Fruit fly (Drosophila melanogaster) whole organism, pupa: ENCODE results near the gene CG7950.
A peak's percentile ranks its signal among the peaks of the same experiment; 100 is the strongest.

Experiments
- CG10348 ChIP-seq: fragments of 200-800 bp; sonication (Bioruptor generic); IDR thresholded peaks from 2 replicates; pipeline ENCODE4 v1.3.6; 2022; ENCODE audit warnings: missing biosample characterization, missing genetic modification characterization
- CG12605 ChIP-seq: fragments of 200-800 bp; sonication (Bioruptor generic); IDR thresholded peaks from 2 replicates; pipeline ENCODE4 v1.3.6; 2022; ENCODE audit warnings: missing biosample characterization, missing genetic modification characterization
- CG13204 ChIP-seq: fragments of 200-800 bp; sonication (Bioruptor generic); optimal IDR thresholded peaks from 2 replicates; lab custom pipeline; 2018; ENCODE audit warnings: missing biosample characterization, mild to moderate bottlenecking, missing genetic modification characterization, moderate library complexity
- CG14655 ChIP-seq: fragments of 200-800 bp; sonication (Bioruptor generic); optimal IDR thresholded peaks from 3 replicates; lab custom pipeline; 2017; ENCODE audit warnings: mild to moderate bottlenecking, missing biosample characterization, missing genetic modification reagents, missing genetic modification characterization
- CG15710 ChIP-seq: fragments of 200-800 bp; sonication (Bioruptor generic); optimal IDR thresholded peaks from 2 replicates; lab custom pipeline; 2018; ENCODE audit warnings: missing biosample characterization, mild to moderate bottlenecking, missing genetic modification characterization, moderate library complexity
- CG17806 ChIP-seq: fragments of 200-800 bp; sonication (Bioruptor generic); optimal IDR thresholded peaks from 2 replicates; lab custom pipeline; 2018; ENCODE audit warnings: missing biosample characterization, mild to moderate bottlenecking, missing genetic modification characterization, moderate library complexity
- CG32121 ChIP-seq: fragments of 200-800 bp; sonication (Bioruptor generic); IDR thresholded peaks from 2 replicates; pipeline ENCODE4 v1.3.6; 2022; ENCODE audit warnings: missing biosample characterization, missing genetic modification characterization
- CG34367 ChIP-seq: fragments of 200-800 bp; sonication (Bioruptor generic); optimal IDR thresholded peaks from 2 replicates; lab custom pipeline; 2018; ENCODE audit warnings: missing biosample characterization, mild to moderate bottlenecking, missing genetic modification characterization
- CG4496 ChIP-seq: fragments of 200-800 bp; sonication (Bioruptor generic); IDR thresholded peaks from 3 replicates; pipeline ENCODE4 v1.3.6; 2022; ENCODE audit warnings: missing biosample characterization, missing genetic modification characterization
- CG8159 ChIP-seq: fragments of 200-800 bp; sonication (Bioruptor generic); optimal IDR thresholded peaks from 3 replicates; lab custom pipeline; 2018; ENCODE audit warnings: missing biosample characterization, mild to moderate bottlenecking, missing genetic modification characterization, moderate library complexity
- CG8301 ChIP-seq: fragments of 200-800 bp; sonication (Bioruptor generic); optimal IDR thresholded peaks from 2 replicates; lab custom pipeline; 2018; ENCODE audit warnings: missing biosample characterization, mild to moderate bottlenecking, missing genetic modification characterization
- CG9948 ChIP-seq: fragments of 200-800 bp; sonication (Bioruptor generic); optimal IDR thresholded peaks from 2 replicates; lab custom pipeline; 2018; ENCODE audit warnings: missing biosample characterization, mild to moderate bottlenecking, missing genetic modification characterization, moderate library complexity
- D1 ChIP-seq: fragments of 200-800 bp; sonication (Bioruptor generic); optimal IDR thresholded peaks from 2 replicates; lab custom pipeline; 2018; ENCODE audit warnings: missing biosample characterization, mild to moderate bottlenecking, missing genetic modification characterization, moderate library complexity
- EcR ChIP-seq: fragments of 200-800 bp; sonication (Bioruptor generic); optimal IDR thresholded peaks from 3 replicates; lab custom pipeline; 2019; ENCODE audit warnings: missing biosample characterization, missing genetic modification characterization, mild to moderate bottlenecking, moderate library complexity, missing genetic modification reagents
- Ets98B ChIP-seq: fragments of 200-800 bp; sonication (Bioruptor generic); IDR thresholded peaks from 2 replicates; pipeline ENCODE4 v1.3.6; 2022; ENCODE audit warnings: missing biosample characterization, missing genetic modification characterization
- Pif1A ChIP-seq: fragments of 200-800 bp; sonication (Bioruptor generic); optimal IDR thresholded peaks from 3 replicates; lab custom pipeline; 2016; ENCODE audit warnings: missing biosample characterization, missing genetic modification characterization
- Pif1B ChIP-seq: fragments of 200-800 bp; sonication (Bioruptor generic); optimal IDR thresholded peaks from 3 replicates; lab custom pipeline; 2016; ENCODE audit warnings: missing biosample characterization, missing genetic modification characterization
- Snoo ChIP-seq: fragments of 200-800 bp; sonication (Bioruptor generic); optimal IDR thresholded peaks from 3 replicates; lab custom pipeline; 2017; ENCODE audit warnings: missing biosample characterization, mild to moderate bottlenecking, missing genetic modification characterization, inconsistent platforms
- fd96Ca ChIP-seq: fragments of 200-800 bp; sonication (Bioruptor generic); IDR thresholded peaks from 3 replicates; pipeline ENCODE4 v1.3.6; 2022; ENCODE audit warnings: missing biosample characterization, missing genetic modification characterization
- gl ChIP-seq: fragments of 200-800 bp; sonication (Bioruptor generic); optimal IDR thresholded peaks from 2 replicates; lab custom pipeline; 2018; ENCODE audit warnings: missing biosample characterization, mild to moderate bottlenecking, missing genetic modification characterization
- rn ChIP-seq: fragments of 200-800 bp; sonication (Bioruptor generic); IDR thresholded peaks from 2 replicates; pipeline ENCODE4 v1.3.6; 2022; ENCODE audit warnings: missing biosample characterization, missing genetic modification characterization

The CG7950 gene

dm6 chr3R:30060451-30061153 is 3.9 kb downstream of the CG7950 start:
- TF ChIP-seq CG14655 (GFP tag; lab: Kevin White, UChicago): no peak
- TF ChIP-seq gl (tag; lab: Kevin White, UChicago): no peak
- TF ChIP-seq CG4496 (GFP tag; lab: Robert Waterston, UW): no peak; the same call in 2 of the 3 replicates
- TF ChIP-seq rn (GFP tag; lab: Robert Waterston, UW): no peak
- no peak for TF ChIP-seq Pif1A (GFP tag; lab: Kevin White, UChicago)
- no peak for TF ChIP-seq D1
- no peak for TF ChIP-seq CG10348 (GFP tag; lab: Robert Waterston, UW)
- no peak for TF ChIP-seq CG17806 (tag; lab: Kevin White, UChicago)
- no peak for TF ChIP-seq CG8159 (tag; lab: Kevin White, UChicago)
- TF ChIP-seq CG8301 (tag; lab: Kevin White, UChicago): no peak

- TF ChIP-seq Snoo (tag; lab: Kevin White, UChicago) (peak; percentile 95), CG8301 (tag; lab: Kevin White, UChicago) (peak; percentile 87), CG15710 (tag; lab: Kevin White, UChicago) (peak; percentile 89), fd96Ca (GFP tag; lab: Robert Waterston, UW) (peak; percentile 92), CG14655 (GFP tag; lab: Kevin White, UChicago) (peak; percentile 83), rn (GFP tag; lab: Robert Waterston, UW) (peak; percentile 91), D1 (peak; percentile 83), CG32121 (GFP tag; lab: Robert Waterston, UW) (peak; percentile 94), CG13204 (peak; percentile 67), CG10348 (GFP tag; lab: Robert Waterston, UW) (peak; percentile 40; the same call in 1 of the 2 replicates), Pif1B (peak; percentile 96), CG8159 (tag; lab: Kevin White, UChicago) (peak; percentile 94), CG34367 (tag; lab: Kevin White, UChicago) (peak; percentile 81), Pif1A (GFP tag; lab: Kevin White, UChicago) (peak; percentile 95), Ets98B (GFP tag; lab: Robert Waterston, UW) (peak; percentile 96), EcR (GFP tag; lab: Kevin White, UChicago) (peak; percentile 41), CG17806 (tag; lab: Kevin White, UChicago) (peak; percentile 95), CG12605 (GFP tag; lab: Robert Waterston, UW) (peak; percentile 92), CG4496 (GFP tag; lab: Robert Waterston, UW) (peak; percentile 96), gl (tag; lab: Kevin White, UChicago) (peak; percentile 85), CG9948 (tag; lab: Kevin White, UChicago) (peak; percentile 86)
- TF ChIP-seq, all 21 proteins: peak for 21
Measured at dm6 chr3R:30061154-30061482, 4.5 kb downstream of the CG7950 start.

dm6 chr3R:30061980-30062379 is 5.3 kb downstream of the CG7950 start:
- TF ChIP-seq CG14655 (GFP tag; lab: Kevin White, UChicago): no peak
- TF ChIP-seq Snoo (tag; lab: Kevin White, UChicago): no peak
- no peak for TF ChIP-seq CG10348 (GFP tag; lab: Robert Waterston, UW)
- no peak for TF ChIP-seq Pif1A (GFP tag; lab: Kevin White, UChicago)
- no peak for TF ChIP-seq gl (tag; lab: Kevin White, UChicago)
- TF ChIP-seq CG34367 (tag; lab: Kevin White, UChicago): no peak
- no peak for TF ChIP-seq CG13204
- TF ChIP-seq CG32121 (GFP tag; lab: Robert Waterston, UW): no peak
- TF ChIP-seq EcR (GFP tag; lab: Kevin White, UChicago): no peak
- TF ChIP-seq CG8301 (tag; lab: Kevin White, UChicago): no peak
- no peak for TF ChIP-seq CG12605 (GFP tag; lab: Robert Waterston, UW)
- TF ChIP-seq Ets98B (GFP tag; lab: Robert Waterston, UW): no peak
- TF ChIP-seq CG4496 (GFP tag; lab: Robert Waterston, UW): no peak
- no peak for TF ChIP-seq CG15710 (tag; lab: Kevin White, UChicago)
- TF ChIP-seq fd96Ca (GFP tag; lab: Robert Waterston, UW): no peak
- TF ChIP-seq rn (GFP tag; lab: Robert Waterston, UW): no peak
- no peak for TF ChIP-seq Pif1B
- no peak for TF ChIP-seq CG9948 (tag; lab: Kevin White, UChicago)
- TF ChIP-seq CG8159 (tag; lab: Kevin White, UChicago): no peak
- TF ChIP-seq D1: no peak

- TF ChIP-seq CG8159 (tag; lab: Kevin White, UChicago): no peak
- no peak for TF ChIP-seq CG9948 (tag; lab: Kevin White, UChicago)
- no peak for TF ChIP-seq CG14655 (GFP tag; lab: Kevin White, UChicago)
- no peak for TF ChIP-seq CG15710 (tag; lab: Kevin White, UChicago)
- peak; percentile 1 for TF ChIP-seq EcR (GFP tag; lab: Kevin White, UChicago)
- TF ChIP-seq CG13204: no peak
- no peak for TF ChIP-seq CG32121 (GFP tag; lab: Robert Waterston, UW)
Measured at dm6 chr3R:30062543-30062942, 5.9 kb downstream of the CG7950 start.

dm6 chr3R:30063704-30064103 is 7.0 kb downstream of the CG7950 start:
- TF ChIP-seq Ets98B (GFP tag; lab: Robert Waterston, UW) (no peak), D1 (no peak), rn (GFP tag; lab: Robert Waterston, UW) (no peak), CG34367 (tag; lab: Kevin White, UChicago) (no peak), CG32121 (GFP tag; lab: Robert Waterston, UW) (no peak), CG15710 (tag; lab: Kevin White, UChicago) (no peak), CG14655 (GFP tag; lab: Kevin White, UChicago) (no peak), CG12605 (GFP tag; lab: Robert Waterston, UW) (no peak), EcR (GFP tag; lab: Kevin White, UChicago) (no peak), CG9948 (tag; lab: Kevin White, UChicago) (no peak), gl (tag; lab: Kevin White, UChicago) (no peak), CG10348 (GFP tag; lab: Robert Waterston, UW) (no peak), Pif1A (GFP tag; lab: Kevin White, UChicago) (no peak), Snoo (tag; lab: Kevin White, UChicago) (no peak), CG17806 (tag; lab: Kevin White, UChicago) (no peak), fd96Ca (GFP tag; lab: Robert Waterston, UW) (no peak), CG4496 (GFP tag; lab: Robert Waterston, UW) (no peak), CG13204 (no peak), CG8159 (tag; lab: Kevin White, UChicago) (no peak)
- TF ChIP-seq, all 21 proteins: peak for 0
